Worm (Caenorhabditis elegans): ENCODE data around the gene pmt-2.

The pmt-2 gene

ce11 chrV:4667062-4667461 lies 38.7 kb downstream of the pmt-2 start:
- TF ChIP-seq elt-4 (tag; optimal IDR thresholded peaks at IDR 0.05): peak; percentile 37
- no peak for TF ChIP-seq zip-5 (tag; optimal IDR thresholded peaks at IDR 0.05)
- peak; percentile 42 for TF ChIP-seq mec-3 (tag; optimal IDR thresholded peaks at IDR 0.05; ENCODE audit: borderline replicate concordance)
- peak; percentile 43 for TF ChIP-seq hlh-6 (tag; optimal IDR thresholded peaks at IDR 0.05)

ce11 chrV:4668636-4669035 lies 40.3 kb downstream of the pmt-2 start, which contains the start of gene srx-77:
srx-77 (minus strand) TSS chrV:4668736.
- TF ChIP-seq hlh-30 (tag; optimal IDR thresholded peaks at IDR 0.05; ENCODE audit: insufficient read depth): no peak
- TF ChIP-seq nhr-232 (tag; optimal IDR thresholded peaks at IDR 0.05): no peak
- no peak for TF ChIP-seq K02D7.2 (tag; optimal IDR thresholded peaks at IDR 0.05)
- TF ChIP-seq rnt-1 (tag; optimal IDR thresholded peaks at IDR 0.05): no peak
- no peak for TF ChIP-seq ceh-48 (tag; optimal IDR thresholded peaks at IDR 0.05)
- TF ChIP-seq hlh-6 (tag; optimal IDR thresholded peaks at IDR 0.05): no peak
- no peak for TF ChIP-seq ceh-31 (tag; optimal IDR thresholded peaks at IDR 0.05)
- TF ChIP-seq nfya-1 (tag; optimal IDR thresholded peaks at IDR 0.05): no peak
- no peak for TF ChIP-seq ref-2 (tag; optimal IDR thresholded peaks at IDR 0.05)
- no peak for TF ChIP-seq zip-5 (tag; optimal IDR thresholded peaks at IDR 0.05)

- no peak for TF ChIP-seq eyg-1 (tag; optimal IDR thresholded peaks at IDR 0.05)
- no peak for TF ChIP-seq ceh-22 (tag; optimal IDR thresholded peaks at IDR 0.05)
- TF ChIP-seq ceh-34 (tag; optimal IDR thresholded peaks at IDR 0.05): no peak
- no peak for TF ChIP-seq ceh-18 (tag; optimal IDR thresholded peaks at IDR 0.05)
- no peak for TF ChIP-seq pha-4 (tag; optimal IDR thresholded peaks at IDR 0.05)
- TF ChIP-seq rnt-1 (tag; optimal IDR thresholded peaks at IDR 0.05): no peak
- no peak for TF ChIP-seq pros-1 (tag; optimal IDR thresholded peaks at IDR 0.05)
- TF ChIP-seq sox-4 (tag; optimal IDR thresholded peaks at IDR 0.05): no peak
- no peak for TF ChIP-seq ahr-1 (tag; optimal IDR thresholded peaks at IDR 0.05)
- no peak for TF ChIP-seq ama-1 (optimal IDR thresholded peaks at IDR 0.05)
- TF ChIP-seq unc-42 (tag; optimal IDR thresholded peaks at IDR 0.05): no peak
- TF ChIP-seq mec-3 (tag; optimal IDR thresholded peaks at IDR 0.05; ENCODE audit: borderline replicate concordance): no peak
- TF ChIP-seq ceh-30 (tag; optimal IDR thresholded peaks at IDR 0.05): no peak
- TF ChIP-seq fkh-6 (tag; optimal IDR thresholded peaks at IDR 0.05): no peak
- TF ChIP-seq odd-2 (tag; optimal IDR thresholded peaks at IDR 0.05): no peak
- TF ChIP-seq hlh-30 (tag; optimal IDR thresholded peaks at IDR 0.05; ENCODE audit: insufficient read depth): no peak
Measured at ce11 chrV:4672487-4672886, 44.1 kb downstream of the pmt-2 start, which contains the start of gene K03B4.9. K03B4.9 (minus strand) TSS chrV:4672587.

- TF ChIP-seq ceh-6 (GFP tag; optimal IDR thresholded peaks at IDR 0.05): no peak
- no peak for TF ChIP-seq ceh-48 (tag; optimal IDR thresholded peaks at IDR 0.05)
- no peak for TF ChIP-seq elt-4 (tag; optimal IDR thresholded peaks at IDR 0.05)
Measured at ce11 chrV:4674506-4674905, 46.1 kb downstream of the pmt-2 start, which contains the start of gene K03B4.8. K03B4.8 (minus strand) TSS chrV:4674606.

- TF ChIP-seq C08G9.2 (tag; optimal IDR thresholded peaks at IDR 0.05) (no peak), ceh-18 (tag; optimal IDR thresholded peaks at IDR 0.05) (no peak), mec-3 (tag; optimal IDR thresholded peaks at IDR 0.05; ENCODE audit: borderline replicate concordance) (no peak), ceh-34 (tag; optimal IDR thresholded peaks at IDR 0.05) (no peak), Y22D7AL.16 (tag; optimal IDR thresholded peaks at IDR 0.05) (no peak), lim-6 (tag; optimal IDR thresholded peaks at IDR 0.05) (no peak), ceh-2 (tag; optimal IDR thresholded peaks at IDR 0.05) (no peak), dmd-4 (tag; optimal IDR thresholded peaks at IDR 0.05; ENCODE audit: borderline replicate concordance) (no peak), ztf-16 (tag; optimal IDR thresholded peaks at IDR 0.05) (no peak), fax-1 (tag; optimal IDR thresholded peaks at IDR 0.05) (no peak), eyg-1 (tag; optimal IDR thresholded peaks at IDR 0.05) (no peak), unc-55 (GFP tag; optimal IDR thresholded peaks at IDR 0.05) (no peak), fkh-10 (GFP tag; optimal IDR thresholded peaks at IDR 0.05) (no peak), pax-1 (tag; optimal IDR thresholded peaks at IDR 0.05) (no peak), ceh-9 (tag; optimal IDR thresholded peaks at IDR 0.05) (no peak), sox-2 (GFP tag; IDR thresholded peaks at IDR 0.05) (no peak)
Measured at ce11 chrV:4676092-4676491, 47.7 kb downstream of the pmt-2 start, which contains the start of gene K03B4.6. K03B4.6 (minus strand) TSS chrV:4676192.
